Worm (Caenorhabditis elegans) whole organism, L1 larva: ENCODE data around the gene R05G9.1.
A peak's percentile ranks its signal among the peaks of the same experiment; 100 is the strongest.

Experiments used
- C04F5.9 ChIP-seq: sonication (generic microtip); optimal IDR thresholded peaks from 2 replicates; lab custom pipeline; 2016; ENCODE audit warnings: missing genetic modification characterization, missing compliant biosample characterization
- C16A3.4 ChIP-seq: fragments of 150-350 bp; optimal IDR thresholded peaks from 2 replicates; lab custom pipeline; 2014; ENCODE audit warnings: missing biosample characterization, missing genetic modification characterization
- C34B4.2 ChIP-seq: sonication (generic microtip); optimal IDR thresholded peaks from 2 replicates; lab custom pipeline; 2017; ENCODE audit warnings: mild to moderate bottlenecking, missing genetic modification characterization, missing compliant biosample characterization
- Y116A8C.19 ChIP-seq: sonication (generic microtip); optimal IDR thresholded peaks from 2 replicates; lab custom pipeline; 2016; ENCODE audit warnings: missing compliant biosample characterization, missing genetic modification characterization, borderline replicate concordance
- alr-1 ChIP-seq: fragments of 200-800 bp; sonication (Bioruptor generic); optimal IDR thresholded peaks from 2 replicates; lab custom pipeline; 2018; ENCODE audit warnings: borderline replicate concordance, mild to moderate bottlenecking, missing genetic modification characterization, missing compliant biosample characterization
- aly-2 ChIP-seq: fragments of 150-350 bp; optimal IDR thresholded peaks from 2 replicates; lab custom pipeline; 2014; ENCODE audit warnings: missing biosample characterization, missing genetic modification characterization
- ceh-8 ChIP-seq: fragments of 200-800 bp; sonication (Bioruptor generic); optimal IDR thresholded peaks from 2 replicates; lab custom pipeline; 2018; ENCODE audit warnings: mild to moderate bottlenecking, missing genetic modification characterization, moderate library complexity, missing compliant biosample characterization
- ceh-88 ChIP-seq: fragments of 200-800 bp; sonication (Bioruptor generic); IDR thresholded peaks from 2 replicates; pipeline ENCODE4 v1.3.6; 2022; ENCODE audit warnings: missing genetic modification characterization, missing compliant biosample characterization
- dsc-1 ChIP-seq: sonication (generic microtip); optimal IDR thresholded peaks from 2 replicates; lab custom pipeline; 2016; ENCODE audit warnings: mild to moderate bottlenecking, missing genetic modification characterization, missing compliant biosample characterization
- efl-3 ChIP-seq: fragments of 200-800 bp; sonication (Bioruptor generic); optimal IDR thresholded peaks from 2 replicates; lab custom pipeline; 2018; ENCODE audit warnings: mild to moderate bottlenecking, missing genetic modification characterization, missing compliant biosample characterization
- egl-13 ChIP-seq: sonication (generic microtip); optimal IDR thresholded peaks from 2 replicates; lab custom pipeline; 2016; ENCODE audit warnings: missing genotype, missing genetic modification reagents, missing genetic modification characterization, missing compliant biosample characterization
- elt-3 ChIP-seq, 6 experiments: fragments of 150-350 bp in 1 of 6; sonication (generic microtip); optimal IDR thresholded peaks; 2 replicates each; lab custom pipeline; 2017 to 2018; ENCODE audit warnings: missing biosample characterization in 6 of 6, missing genetic modification characterization in 6 of 6, inconsistent platforms in 1 of 6
- fkh-10 ChIP-seq: sonication (generic microtip); optimal IDR thresholded peaks from 2 replicates; lab custom pipeline; 2017; ENCODE audit warnings: missing biosample characterization, missing genetic modification reagents, missing genetic modification characterization
- grh-1 ChIP-seq: fragments of 200-800 bp; sonication (Bioruptor generic); IDR thresholded peaks from 2 replicates; pipeline ENCODE4 v1.3.6; 2022; ENCODE audit warnings: missing genetic modification reagents, missing genetic modification characterization, missing compliant biosample characterization
- isw-1 ChIP-seq: fragments of 200-800 bp; sonication (Bioruptor generic); IDR thresholded peaks from 2 replicates; pipeline ENCODE4 v1.3.6; 2022; ENCODE audit warnings: missing genetic modification characterization, missing compliant biosample characterization
- lin-14 ChIP-seq: fragments of 200-800 bp; sonication (Bioruptor generic); optimal IDR thresholded peaks from 2 replicates; lab custom pipeline; 2018; ENCODE audit warnings: mild to moderate bottlenecking, missing genetic modification characterization, moderate library complexity, missing compliant biosample characterization
- mab-9 ChIP-seq: fragments of 200-800 bp; sonication (Bioruptor generic); IDR thresholded peaks from 2 replicates; pipeline ENCODE4 v1.3.6; 2022; ENCODE audit warnings: missing genetic modification reagents, missing genetic modification characterization, missing compliant biosample characterization
- mdl-1 ChIP-seq, 2 experiments: fragments of 150-350 bp; optimal IDR thresholded peaks; 2 replicates each; lab custom pipeline; 2014 to 2017; ENCODE audit warnings: missing biosample characterization in 2 of 2, missing genetic modification characterization in 2 of 2, inconsistent platforms in 1 of 2
- mep-1 ChIP-seq: fragments of 150-350 bp; optimal IDR thresholded peaks from 2 replicates; lab custom pipeline; 2014; ENCODE audit warnings: missing biosample characterization, missing genetic modification characterization
- nhr-20 ChIP-seq: sonication (generic microtip); optimal IDR thresholded peaks from 2 replicates; lab custom pipeline; 2016; ENCODE audit warnings: mild to moderate bottlenecking, missing genetic modification characterization, missing compliant biosample characterization
- nhr-237 ChIP-seq: fragments of 150-350 bp; optimal IDR thresholded peaks from 2 replicates; lab custom pipeline; 2014; ENCODE audit warnings: missing biosample characterization, missing genetic modification characterization
- nhr-28 ChIP-seq: fragments of 150-350 bp; optimal IDR thresholded peaks from 2 replicates; lab custom pipeline; 2014; ENCODE audit warnings: missing biosample characterization, missing genetic modification characterization
- nhr-47 ChIP-seq: sonication (generic microtip); optimal IDR thresholded peaks from 2 replicates; lab custom pipeline; 2016; ENCODE audit warnings: mild to moderate bottlenecking, missing genetic modification characterization, moderate library complexity, missing compliant biosample characterization
- pag-3 ChIP-seq: sonication (generic microtip); optimal IDR thresholded peaks from 2 replicates; lab custom pipeline; 2017; ENCODE audit warnings: missing genetic modification characterization, mild to moderate bottlenecking, missing compliant biosample characterization, antibody characterized with exemption, borderline replicate concordance; ENCODE audit not compliant: insufficient read depth
- pax-3 ChIP-seq: fragments of 200-800 bp; sonication (Bioruptor generic); optimal IDR thresholded peaks from 2 replicates; lab custom pipeline; 2018; ENCODE audit warnings: mild to moderate bottlenecking, missing genetic modification characterization, moderate library complexity, missing compliant biosample characterization
- rnt-1 ChIP-seq: sonication (generic microtip); optimal IDR thresholded peaks from 2 replicates; lab custom pipeline; 2016; ENCODE audit warnings: mild to moderate bottlenecking, missing genetic modification characterization, moderate library complexity, missing compliant biosample characterization
- sox-4 ChIP-seq: sonication (generic microtip); optimal IDR thresholded peaks from 2 replicates; lab custom pipeline; 2016; ENCODE audit warnings: missing genetic modification characterization, missing compliant biosample characterization
- sup-37 ChIP-seq: fragments of 200-800 bp; sonication (Bioruptor generic); optimal IDR thresholded peaks from 2 replicates; lab custom pipeline; 2018; ENCODE audit warnings: mild to moderate bottlenecking, missing genetic modification characterization, missing compliant biosample characterization
- unc-30 ChIP-seq: sonication (generic microtip); optimal IDR thresholded peaks from 2 replicates; lab custom pipeline; 2017; ENCODE audit warnings: missing biosample characterization, missing genetic modification characterization
- unc-86 ChIP-seq: sonication (generic microtip); optimal IDR thresholded peaks from 2 replicates; lab custom pipeline; 2016; ENCODE audit warnings: missing genetic modification characterization, missing compliant biosample characterization
- unc-98 ChIP-seq: fragments of 200-800 bp; sonication (Bioruptor generic); IDR thresholded peaks from 2 replicates; pipeline ENCODE4 v1.3.6; 2022; ENCODE audit warnings: missing genetic modification characterization, missing compliant biosample characterization
- vab-15 ChIP-seq: sonication (generic microtip); optimal IDR thresholded peaks from 2 replicates; lab custom pipeline; 2017; ENCODE audit warnings: missing genotype, mild to moderate bottlenecking, missing genetic modification characterization, missing compliant biosample characterization
- xbp-1 ChIP-seq: sonication (generic microtip); optimal IDR thresholded peaks from 2 replicates; lab custom pipeline; 2016; ENCODE audit warnings: missing genetic modification characterization, missing compliant biosample characterization
- zag-1 ChIP-seq: fragments of 150-350 bp; optimal IDR thresholded peaks from 2 replicates; lab custom pipeline; 2014; ENCODE audit warnings: missing biosample characterization, missing genetic modification characterization
- zip-4 ChIP-seq: fragments of 200-800 bp; sonication (Bioruptor generic); optimal IDR thresholded peaks from 2 replicates; lab custom pipeline; 2018; ENCODE audit warnings: mild to moderate bottlenecking, missing genetic modification characterization, moderate library complexity, missing compliant biosample characterization

R05G9.1 gene

DNA sequence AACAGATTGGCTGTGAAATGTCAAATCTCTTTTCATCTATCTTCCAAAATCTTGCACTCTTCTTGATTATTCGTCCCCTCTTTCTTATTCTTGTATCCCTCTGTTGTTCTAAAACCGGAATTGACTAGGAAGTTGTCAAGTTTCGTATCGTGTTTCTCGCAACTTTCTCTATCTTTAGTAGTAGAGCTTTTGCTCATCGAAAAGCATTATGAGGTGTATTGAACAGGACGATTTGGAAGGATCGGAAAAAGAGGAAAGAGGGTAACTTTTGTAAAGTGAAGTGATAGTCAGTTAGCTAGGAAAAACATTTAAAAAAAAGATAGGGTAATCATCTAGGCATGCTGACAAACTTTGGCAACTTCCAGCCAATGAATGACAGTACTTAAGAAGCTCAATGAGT, 6.5 kb upstream of the R05G9.1 start:
- TF ChIP-seq sup-37 (GFP tag; lab: Kevin White, UChicago) (no peak), nhr-28 (tag; lab: Kevin White, UChicago) (no peak), isw-1 (no peak), mep-1 (tag; lab: Kevin White, UChicago) (no peak)

DNA sequence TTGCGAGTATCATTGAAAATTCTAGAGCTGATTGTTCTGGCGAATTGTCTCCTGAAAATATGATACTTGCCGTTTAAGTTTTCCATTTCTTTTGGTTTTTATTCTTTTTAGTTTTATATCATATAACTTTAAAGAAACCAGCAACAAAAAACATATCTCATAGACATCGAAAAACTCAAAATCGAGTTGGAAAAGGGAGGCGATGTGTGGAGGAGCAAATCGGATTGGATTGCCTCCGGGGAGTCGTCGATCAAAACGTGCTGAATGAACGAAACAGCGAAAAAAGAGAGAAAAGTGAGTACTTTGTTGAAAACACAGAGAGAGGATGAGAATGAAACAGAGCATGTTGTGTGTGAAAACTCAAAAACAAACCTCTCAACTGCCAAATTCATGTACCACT, 5.8 kb upstream of the R05G9.1 start:
- TF ChIP-seq lin-14 (peak; percentile 58), dsc-1 (tag; lab: Kevin White, UChicago) (no peak)

DNA sequence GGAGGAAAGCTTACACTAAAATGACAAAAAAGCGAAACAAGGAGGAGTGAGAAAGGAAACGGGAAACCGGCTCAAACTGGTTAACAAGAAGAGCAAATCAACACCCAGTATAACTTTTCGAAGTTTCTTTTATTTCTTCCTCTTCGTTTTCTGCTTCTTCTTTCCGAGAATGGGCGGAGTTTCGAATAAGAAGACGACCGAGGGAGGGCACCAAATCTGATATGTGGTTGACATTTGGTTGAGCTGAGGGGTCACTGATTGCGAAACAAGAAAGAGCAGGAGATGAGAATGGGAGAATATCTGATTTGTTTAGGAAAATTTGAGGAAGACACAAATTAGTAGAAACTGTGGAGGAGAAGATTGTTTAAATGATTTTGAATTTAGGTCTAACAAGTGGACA, 4.4 kb upstream of the R05G9.1 start:
- TF ChIP-seq lin-14 (peak; percentile 59), C16A3.4 (tag; lab: Kevin White, UChicago) (no peak), nhr-237 (tag; lab: Kevin White, UChicago) (no peak), fkh-10 (GFP tag; lab: Kevin White, UChicago) (peak; percentile 44)

DNA sequence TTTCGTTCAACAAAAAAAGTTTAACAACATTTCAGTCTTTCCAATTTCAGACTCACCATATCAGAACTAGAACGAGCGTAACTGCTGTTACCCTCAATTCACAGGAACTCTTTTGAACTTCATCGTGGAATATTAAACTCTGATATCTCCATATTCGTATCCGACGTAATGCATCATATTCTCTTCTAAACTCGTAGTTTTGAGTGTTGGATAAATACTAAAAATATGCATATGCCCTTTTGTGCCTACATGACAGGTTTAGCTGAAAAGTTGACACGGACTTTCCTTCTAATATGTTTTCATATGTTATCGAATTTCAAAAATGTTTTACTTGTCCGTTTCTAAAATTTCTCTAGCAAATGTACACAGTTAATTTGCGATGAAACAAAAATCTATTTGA, 3.9 kb upstream of the R05G9.1 start, which contains the start of gene twk-49:
TSS of gene twk-49 (minus strand) at position 101 of the 400 bp plus-strand sequence.
- TF ChIP-seq ceh-88 (no peak), mab-9 (no peak), alr-1 (no peak), nhr-20 (tag; lab: Kevin White, UChicago) (no peak), elt-3 (tag; optimal IDR thresholded peaks at IDR 0.05; lab: Kevin White, UChicago) (no peak), unc-86 (tag; lab: Kevin White, UChicago) (no peak), unc-30 (tag; lab: Kevin White, UChicago) (no peak), C34B4.2 (tag; lab: Kevin White, UChicago) (no peak), mep-1 (tag; lab: Kevin White, UChicago) (no peak), pag-3 (tag; lab: Kevin White, UChicago) (no peak), mdl-1 (tag; optimal IDR thresholded peaks at IDR 0.05; lab: Kevin White, UChicago) (no peak), Y116A8C.19 (tag; lab: Kevin White, UChicago) (no peak), rnt-1 (tag; lab: Kevin White, UChicago) (no peak)

DNA sequence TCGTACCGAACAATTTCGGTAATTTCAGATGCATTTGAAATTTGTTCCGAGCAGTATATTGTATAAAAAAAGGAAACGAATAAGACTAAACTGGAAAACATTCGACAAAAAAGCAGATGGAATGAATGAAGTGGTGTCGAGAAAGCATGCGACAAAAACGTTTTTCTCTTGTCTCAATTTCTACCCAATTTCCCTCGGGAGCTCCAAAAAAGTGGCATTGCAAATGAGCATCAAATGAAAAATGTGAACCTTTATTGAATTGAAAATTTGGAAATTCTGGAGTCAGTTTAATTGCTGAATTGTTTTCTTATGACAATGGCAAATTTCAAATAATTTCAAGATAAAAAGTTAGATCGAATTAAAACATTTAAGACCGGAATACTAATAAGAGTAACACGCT, 2.8 kb upstream of the R05G9.1 start, which contains the start of gene R05G9.5:
TSS of gene R05G9.5 (minus strand) at position 101 of the 400 bp plus-strand sequence.
- TF ChIP-seq sox-4 (tag; lab: Kevin White, UChicago) (no peak), lin-14 (peak; percentile 12)

DNA sequence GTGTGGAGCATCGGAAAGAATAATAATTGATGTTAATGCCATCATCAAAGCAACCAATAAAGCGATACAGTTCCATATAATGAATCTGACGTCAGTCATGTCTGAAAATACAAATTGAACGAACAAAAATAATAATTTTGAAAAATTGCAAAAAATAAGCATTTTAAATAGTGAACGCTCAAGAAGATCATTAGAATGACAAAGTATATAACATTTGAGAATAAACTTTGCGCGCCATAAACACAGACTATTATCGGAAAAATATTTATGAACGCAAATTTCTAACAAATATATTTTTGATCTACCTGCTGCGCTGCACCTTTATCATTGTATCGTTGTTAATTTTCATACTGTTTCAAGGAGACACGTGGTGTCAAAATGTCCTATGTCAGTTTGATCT, 1.5 kb upstream of the R05G9.1 start, which contains the start of gene R05G9.3:
TSS of gene R05G9.3 (minus strand) at position 101 of the 400 bp plus-strand sequence.
- TF ChIP-seq unc-86 (tag; lab: Kevin White, UChicago) (no peak), pax-3 (tag; lab: Kevin White, UChicago) (no peak), egl-13 (tag; lab: Kevin White, UChicago) (no peak), mep-1 (tag; lab: Kevin White, UChicago) (no peak), C04F5.9 (no peak), xbp-1 (tag; lab: Kevin White, UChicago) (no peak), nhr-237 (tag; lab: Kevin White, UChicago) (no peak), efl-3 (GFP tag; lab: Kevin White, UChicago) (no peak), nhr-47 (tag; lab: Kevin White, UChicago) (no peak), rnt-1 (tag; lab: Kevin White, UChicago) (no peak), aly-2 (tag; lab: Kevin White, UChicago) (no peak), ceh-8 (GFP tag; lab: Kevin White, UChicago) (no peak), vab-15 (tag; lab: Kevin White, UChicago) (no peak), zag-1 (no peak), grh-1 (GFP tag; lab: Robert Waterston, UW) (no peak), lin-14 (no peak), sox-4 (tag; lab: Kevin White, UChicago) (no peak), sup-37 (GFP tag; lab: Kevin White, UChicago) (no peak), zip-4 (GFP tag; lab: Kevin White, UChicago) (no peak), unc-98 (no peak)
